Worm (Caenorhabditis elegans): ENCODE results near the gene C50B6.1.

DNA sequence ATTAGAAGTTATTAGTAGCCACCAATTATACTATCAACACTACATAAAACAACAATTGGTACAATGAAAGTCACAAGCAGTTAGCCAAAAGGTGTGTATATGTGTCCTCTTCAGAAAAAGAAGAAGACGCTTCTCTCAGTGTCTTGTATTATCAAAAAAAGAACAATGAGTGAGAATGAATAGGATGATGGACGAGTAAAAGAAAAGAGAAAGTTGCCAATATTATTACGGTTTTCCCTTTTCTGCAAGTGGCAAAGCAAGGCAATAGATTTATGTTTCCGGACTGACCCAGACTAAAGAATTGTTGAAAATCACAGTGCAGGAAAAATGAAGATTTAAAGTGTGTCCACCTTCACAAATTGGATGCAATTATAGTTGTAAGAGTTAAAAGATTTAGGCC lies 28.3 kb upstream of the C50B6.1 start:
- TF ChIP-seq nhr-11 (tag; optimal IDR thresholded peaks at IDR 0.05) (no peak), unc-86 (tag; optimal IDR thresholded peaks at IDR 0.05) (no peak), skn-1 (tag; optimal IDR thresholded peaks at IDR 0.05) (no peak), nhr-28 (tag; optimal IDR thresholded peaks at IDR 0.05) (no peak), jun-1 (tag; optimal IDR thresholded peaks at IDR 0.05) (no peak)
